Worm (Caenorhabditis elegans): ENCODE results near the gene denn-4.
A peak's percentile ranks its signal among the peaks of the same experiment; 100 is the strongest.

- no peak for TF ChIP-seq flt-1 (GFP tag; IDR thresholded peaks at IDR 0.05)
- TF ChIP-seq T22C8.4 (GFP tag; IDR thresholded peaks at IDR 0.05): peak; percentile 71
These were observed 47.3 kb downstream of the denn-4 start for ce11 chrIV:1971078-1971477.
